Worm (Caenorhabditis elegans) whole organism, mixed stage, embryonic: ENCODE results near the gene sre-18.

Experiments used
- lsy-2 ChIP-seq: fragments of 150-350 bp; optimal IDR thresholded peaks from 2 replicates; lab custom pipeline; 2014; ENCODE audit warnings: missing biosample characterization, missing genetic modification characterization
- mep-1 ChIP-seq: fragments of 150-350 bp; optimal IDR thresholded peaks from 2 replicates; lab custom pipeline; 2017; ENCODE audit warnings: missing biosample characterization, missing genetic modification reagents, missing genetic modification characterization, inconsistent platforms
- nhr-237 ChIP-seq: fragments of 150-350 bp; optimal IDR thresholded peaks from 2 replicates; lab custom pipeline; 2014; ENCODE audit warnings: missing biosample characterization, missing genetic modification characterization
- nhr-28 ChIP-seq: fragments of 150-350 bp; optimal IDR thresholded peaks from 2 replicates; lab custom pipeline; 2014; ENCODE audit warnings: missing biosample characterization, missing genetic modification characterization
- pha-4 ChIP-seq: fragments of 150-350 bp; optimal IDR thresholded peaks from 2 replicates; lab custom pipeline; 2018; ENCODE audit warnings: missing biosample characterization, missing genetic modification reagents, missing genetic modification characterization
- snpc-4 ChIP-seq: fragments of 150-350 bp; optimal IDR thresholded peaks from 2 replicates; lab custom pipeline; 2014; ENCODE audit warnings: missing biosample characterization, missing genetic modification characterization
- unc-62 ChIP-seq: fragments of 150-350 bp; optimal IDR thresholded peaks from 2 replicates; lab custom pipeline; 2014; ENCODE audit warnings: missing biosample characterization, missing genetic modification reagents, missing genetic modification characterization
- zip-8 ChIP-seq: fragments of 150-350 bp; optimal IDR thresholded peaks from 2 replicates; lab custom pipeline; 2014; ENCODE audit warnings: missing biosample characterization, missing genetic modification characterization

- TF ChIP-seq lsy-2 (no peak), pha-4 (tag; lab: Kevin White, UChicago) (no peak), unc-62 (GFP tag; lab: Kevin White, UChicago) (peak; percentile 21), mep-1 (tag; lab: Kevin White, UChicago) (no peak), nhr-28 (no peak), nhr-237 (tag; lab: Kevin White, UChicago) (no peak), snpc-4 (tag; lab: Kevin White, UChicago) (no peak), zip-8 (no peak)
Measured at ce11 chrIV:12217142-12217541, 12.4 kb downstream of the sre-18 start.
